Worm (Caenorhabditis elegans) whole organism, L4 larva: ENCODE data around the gene C53A3.3.
"Not testable (repeated sequence)": the region's sequence is repeated elsewhere in the genome, so short reads cannot be mapped to it uniquely, and the experiment has no call there.

Experiments used
- D1046.2 ChIP-seq: fragments of 200-800 bp; sonication (Bioruptor generic); IDR thresholded peaks from 2 replicates; pipeline ENCODE4 v1.3.6; 2022; ENCODE audit warnings: missing genetic modification characterization, missing compliant biosample characterization
- F44E2.7 ChIP-seq: fragments of 200-800 bp; sonication (Bioruptor generic); IDR thresholded peaks from 2 replicates; pipeline ENCODE4 v2.1.2; 2022; ENCODE audit warnings: missing genetic modification characterization, missing compliant biosample characterization
- T20F7.1 ChIP-seq: fragments of 200-800 bp; sonication (Bioruptor generic); optimal IDR thresholded peaks from 2 replicates; lab custom pipeline; 2018; ENCODE audit warnings: mild to moderate bottlenecking, missing genetic modification characterization, missing compliant biosample characterization
- Y5F2A.4 ChIP-seq: fragments of 200-800 bp; sonication (Bioruptor generic); optimal IDR thresholded peaks from 2 replicates; lab custom pipeline; 2018; ENCODE audit warnings: mild to moderate bottlenecking, missing genetic modification characterization, missing compliant biosample characterization
- ZK337.2 ChIP-seq: fragments of 200-800 bp; sonication (Bioruptor generic); IDR thresholded peaks from 2 replicates; pipeline ENCODE4 v1.3.6; 2022; ENCODE audit warnings: missing genetic modification reagents, missing genetic modification characterization, missing compliant biosample characterization
- aha-1 ChIP-seq: fragments of 150-350 bp; peaks from one replicate; lab custom pipeline; 2014; ENCODE audit warnings: missing biosample characterization, missing genetic modification characterization
- arid-1 ChIP-seq: fragments of 200-800 bp; sonication (Bioruptor generic); conservative IDR thresholded peaks from 2 replicates; pipeline ENCODE4 v1.3.6; 2022; ENCODE audit warnings: missing genetic modification reagents, missing genetic modification characterization, missing compliant biosample characterization
- ceh-44 ChIP-seq: fragments of 200-800 bp; sonication (Bioruptor generic); IDR thresholded peaks from 2 replicates; pipeline ENCODE4 v1.3.6; 2022; ENCODE audit warnings: missing genetic modification reagents, missing genetic modification characterization, missing compliant biosample characterization
- ctbp-1 ChIP-seq: fragments of 200-800 bp; sonication (Bioruptor generic); IDR thresholded peaks from 2 replicates; pipeline ENCODE4 v1.3.6; 2022; ENCODE audit warnings: missing genetic modification reagents, missing genetic modification characterization, missing compliant biosample characterization
- daf-12 ChIP-seq: fragments of 150-350 bp; optimal IDR thresholded peaks from 2 replicates; lab custom pipeline; 2014; ENCODE audit warnings: missing biosample characterization, missing genetic modification reagents, missing genetic modification characterization
- daf-19 ChIP-seq: fragments of 200-800 bp; sonication (Bioruptor generic); conservative IDR thresholded peaks from 2 replicates; pipeline ENCODE4 v1.3.6; 2022; ENCODE audit warnings: missing genetic modification characterization, missing compliant biosample characterization
- daf-8 ChIP-seq: fragments of 200-800 bp; sonication (Bioruptor generic); IDR thresholded peaks from 2 replicates; pipeline ENCODE4 v1.3.6; 2022; ENCODE audit warnings: missing genetic modification characterization, missing compliant biosample characterization
- dmd-8 ChIP-seq: fragments of 200-800 bp; sonication (Bioruptor generic); IDR thresholded peaks from 2 replicates; pipeline ENCODE4 v1.3.6; 2022; ENCODE audit warnings: missing genetic modification characterization, missing compliant biosample characterization
- dmd-9 ChIP-seq: fragments of 200-800 bp; sonication (Bioruptor generic); IDR thresholded peaks from 2 replicates; pipeline ENCODE4 v1.3.6; 2022; ENCODE audit warnings: missing genetic modification reagents, missing genetic modification characterization, missing compliant biosample characterization
- dpl-1 ChIP-seq: fragments of 150-350 bp; optimal IDR thresholded peaks from 2 replicates; lab custom pipeline; 2014; ENCODE audit warnings: missing biosample characterization, missing genetic modification reagents, missing genetic modification characterization
- duxl-1 ChIP-seq: sonication (generic microtip); optimal IDR thresholded peaks from 2 replicates; lab custom pipeline; 2016; ENCODE audit warnings: mild to moderate bottlenecking, missing genetic modification characterization, moderate library complexity, missing compliant biosample characterization; ENCODE audit not compliant: poor library complexity
- dve-1 ChIP-seq: sonication (generic microtip); optimal IDR thresholded peaks from 2 replicates; lab custom pipeline; 2017; ENCODE audit warnings: antibody characterized with exemption, mild to moderate bottlenecking, missing genetic modification characterization, missing compliant biosample characterization; ENCODE audit not compliant: insufficient read depth
- egl-27 ChIP-seq: sonication (generic microtip); optimal IDR thresholded peaks from 3 replicates; lab custom pipeline; 2017; ENCODE audit warnings: missing biosample characterization, missing genetic modification reagents, missing genetic modification characterization
- fkh-10 ChIP-seq: fragments of 150-350 bp; optimal IDR thresholded peaks from 2 replicates; lab custom pipeline; 2014; ENCODE audit warnings: missing biosample characterization, missing genetic modification reagents, missing genetic modification characterization
- hlh-11 ChIP-seq: fragments of 200-800 bp; sonication (Bioruptor generic); optimal IDR thresholded peaks from 2 replicates; lab custom pipeline; 2018; ENCODE audit warnings: mild to moderate bottlenecking, missing genetic modification characterization, missing compliant biosample characterization
- hlh-30 ChIP-seq: sonication (generic microtip); optimal IDR thresholded peaks from 2 replicates; lab custom pipeline; 2017; ENCODE audit warnings: antibody characterized with exemption, mild to moderate bottlenecking, missing genetic modification characterization, missing compliant biosample characterization; ENCODE audit not compliant: insufficient read depth
- hmg-1.1 ChIP-seq: fragments of 200-800 bp; sonication (Bioruptor generic); IDR thresholded peaks from 2 replicates; pipeline ENCODE4 v1.3.6; 2022; ENCODE audit warnings: missing genetic modification reagents, missing genetic modification characterization, missing compliant biosample characterization
- lim-7 ChIP-seq: fragments of 200-800 bp; sonication (Bioruptor generic); IDR thresholded peaks from 2 replicates; pipeline ENCODE4 v1.3.6; 2022; ENCODE audit warnings: missing genetic modification characterization, missing compliant biosample characterization
- lin-1 ChIP-seq: fragments of 200-800 bp; sonication (Bioruptor generic); IDR thresholded peaks from 2 replicates; pipeline ENCODE4 v1.3.6; 2022; ENCODE audit warnings: missing genetic modification reagents, missing genetic modification characterization, missing compliant biosample characterization
- lin-13 ChIP-seq: fragments of 150-350 bp; optimal IDR thresholded peaks from 2 replicates; lab custom pipeline; 2014; ENCODE audit warnings: missing biosample characterization, missing genetic modification reagents, missing genetic modification characterization
- lin-15B ChIP-seq: fragments of 150-350 bp; sonication (generic microtip); optimal IDR thresholded peaks from 3 replicates; lab custom pipeline; 2014; ENCODE audit warnings: missing biosample characterization, missing genetic modification characterization
- lin-29 ChIP-seq: fragments of 200-800 bp; sonication (Bioruptor generic); IDR thresholded peaks from 2 replicates; pipeline ENCODE4 v1.3.6; 2022; ENCODE audit warnings: missing genetic modification reagents, missing genetic modification characterization, missing compliant biosample characterization
- lin-38 ChIP-seq: fragments of 200-800 bp; sonication (Bioruptor generic); IDR thresholded peaks from 2 replicates; pipeline ENCODE4 v1.3.6; 2022; ENCODE audit warnings: missing genetic modification reagents, missing genetic modification characterization, missing compliant biosample characterization
- madf-9 ChIP-seq: fragments of 200-800 bp; sonication (Bioruptor generic); conservative IDR thresholded peaks from 2 replicates; pipeline ENCODE4 v1.3.6; 2022; ENCODE audit warnings: missing genetic modification reagents, missing genetic modification characterization, missing compliant biosample characterization
- mdt-29 ChIP-seq: fragments of 200-800 bp; sonication (Bioruptor generic); IDR thresholded peaks from 2 replicates; pipeline ENCODE4 v1.3.6; 2022; ENCODE audit warnings: missing genetic modification reagents, missing genetic modification characterization, missing compliant biosample characterization
- mep-1 ChIP-seq: fragments of 150-350 bp; sonication (generic microtip); optimal IDR thresholded peaks from 3 replicates; lab custom pipeline; 2014; ENCODE audit warnings: missing biosample characterization, missing genetic modification characterization
- mes-2 ChIP-seq: sonication (generic microtip); optimal IDR thresholded peaks from 2 replicates; lab custom pipeline; 2016; ENCODE audit warnings: missing genotype, mild to moderate bottlenecking, missing genetic modification characterization, missing compliant biosample characterization; ENCODE audit not compliant: poor library complexity, severe bottlenecking
- mxl-2 ChIP-seq: fragments of 200-800 bp; sonication (Bioruptor generic); conservative IDR thresholded peaks from 2 replicates; pipeline ENCODE4 v1.3.6; 2022; ENCODE audit warnings: missing genetic modification reagents, missing genetic modification characterization, missing compliant biosample characterization
- nhr-102 ChIP-seq: sonication (generic microtip); optimal IDR thresholded peaks from 2 replicates; lab custom pipeline; 2016; ENCODE audit warnings: mild to moderate bottlenecking, missing genetic modification characterization, moderate library complexity, missing compliant biosample characterization
- nhr-237 ChIP-seq: sonication (generic microtip); optimal IDR thresholded peaks from 2 replicates; lab custom pipeline; 2017; ENCODE audit warnings: missing biosample characterization, missing genetic modification characterization
- nhr-28 ChIP-seq: fragments of 150-350 bp; optimal IDR thresholded peaks from 2 replicates; lab custom pipeline; 2014; ENCODE audit warnings: missing biosample characterization, missing genetic modification characterization
- nhr-41 ChIP-seq: fragments of 200-800 bp; sonication (Bioruptor generic); IDR thresholded peaks from 2 replicates; pipeline ENCODE4 v1.3.6; 2022; ENCODE audit warnings: missing genetic modification reagents, missing genetic modification characterization, missing compliant biosample characterization
- nhr-42 ChIP-seq: fragments of 200-800 bp; sonication (Bioruptor generic); IDR thresholded peaks from 2 replicates; pipeline ENCODE4 v1.3.6; 2022; ENCODE audit warnings: missing genetic modification characterization, missing compliant biosample characterization
- nhr-6 ChIP-seq: fragments of 150-350 bp; optimal IDR thresholded peaks from 2 replicates; lab custom pipeline; 2014; ENCODE audit warnings: missing biosample characterization, missing genetic modification characterization
- pha-4 ChIP-seq, 2 experiments: fragments of 150-350 bp in 1 of 2; fragments of 200-800 bp in 1 of 2; sonication (Bioruptor generic) in 1 of 2; IDR thresholded peaks in 1 of 2; optimal IDR thresholded peaks in 1 of 2; 2 replicates each; pipeline versions ENCODE4 v1.3.6 to Lab custom; 2014 to 2022; ENCODE audit warnings: missing genetic modification characterization in 2 of 2, missing genetic modification reagents in 2 of 2, missing biosample characterization in 1 of 2, missing compliant biosample characterization in 1 of 2
- snpc-1.2 ChIP-seq: fragments of 200-800 bp; sonication (Bioruptor generic); IDR thresholded peaks from 2 replicates; pipeline ENCODE4 v1.3.6; 2022; ENCODE audit warnings: missing genetic modification reagents, missing genetic modification characterization, missing compliant biosample characterization
- unc-62 ChIP-seq, 3 experiments: fragments of 150-350 bp in 1 of 3; sonication (generic microtip); optimal IDR thresholded peaks in 2 of 3; peaks in 1 of 3; 1 replicate in 1 of 3; 2 replicates in 2 of 3; lab custom pipeline; 2014 to 2017; ENCODE audit warnings: missing biosample characterization in 3 of 3, missing genetic modification characterization in 3 of 3, missing genetic modification reagents in 3 of 3, missing genotype in 1 of 3
- zfp-3 ChIP-seq: fragments of 200-800 bp; sonication (Bioruptor generic); conservative IDR thresholded peaks from 2 replicates; pipeline ENCODE4 v1.3.6; 2022; ENCODE audit warnings: missing genetic modification reagents, missing genetic modification characterization, missing compliant biosample characterization
- zip-11 ChIP-seq: fragments of 200-800 bp; sonication (Bioruptor generic); IDR thresholded peaks from 2 replicates; pipeline ENCODE4 v1.3.6; 2022; ENCODE audit warnings: missing genetic modification characterization, missing compliant biosample characterization
- ztf-7 ChIP-seq: fragments of 150-350 bp; optimal IDR thresholded peaks from 2 replicates; lab custom pipeline; 2014; ENCODE audit warnings: missing biosample characterization, missing genetic modification characterization

Gene C53A3.3

ce11 chrV:5772503-5772902, 16.2 kb downstream of the C53A3.3 start:
- no peak for TF ChIP-seq lin-15B (tag; lab: Kevin White, UChicago)
- no peak for TF ChIP-seq hlh-11
- TF ChIP-seq daf-8 (GFP tag; lab: Robert Waterston, UW) = no peak
- TF ChIP-seq Y5F2A.4 (GFP tag; lab: Kevin White, UChicago) = no peak
- no peak for TF ChIP-seq egl-27 (tag; lab: Kevin White, UChicago)
- TF ChIP-seq daf-12 (tag; lab: Kevin White, UChicago) = no peak
- TF ChIP-seq nhr-237 = no peak
- TF ChIP-seq nhr-28 (tag; lab: Kevin White, UChicago) = no peak
- TF ChIP-seq duxl-1 (tag; lab: Kevin White, UChicago) = no peak
- no peak for TF ChIP-seq nhr-41 (GFP tag; lab: Robert Waterston, UW)
- no peak for TF ChIP-seq lin-13 (GFP tag; lab: Kevin White, UChicago)
- no peak for TF ChIP-seq dmd-8 (GFP tag; lab: Robert Waterston, UW)
- no peak for TF ChIP-seq ztf-7 (tag; lab: Kevin White, UChicago)
- TF ChIP-seq hmg-1.1 = no peak

ce11 chrV:5774137-5774536, 17.8 kb downstream of the C53A3.3 start:
- TF ChIP-seq fkh-10 (GFP tag; lab: Kevin White, UChicago) (no peak), unc-62 (GFP tag; optimal IDR thresholded peaks at IDR 0.05 in 1 of 2; lab: Kevin White, UChicago) (no peak), unc-62 (tag; optimal IDR thresholded peaks at IDR 0.05; lab: Kevin White, UChicago) (no peak), dve-1 (no peak)

ce11 chrV:5776941-5777340, 20.6 kb downstream of the C53A3.3 start, which contains the start of gene F44E7.4:
Gene F44E7.4, minus strand, starts transcription at chrV:5776953.
- TF ChIP-seq mes-2 (tag; lab: Kevin White, UChicago) (peak; percentile 77), mep-1 (tag; lab: Kevin White, UChicago) (peak; percentile 62), ctbp-1 (GFP tag; lab: Robert Waterston, UW) (peak; percentile 85), D1046.2 (GFP tag; lab: Robert Waterston, UW) (peak; percentile 69; the same call in 1 of the 2 replicates), ceh-44 (GFP tag; lab: Robert Waterston, UW) (peak; percentile 92), dmd-9 (GFP tag; lab: Robert Waterston, UW) (peak; percentile 89), zip-11 (peak; percentile 83; the same call in 1 of the 2 replicates), hlh-30 (tag; lab: Kevin White, UChicago) (peak; percentile 28), lin-38 (GFP tag; lab: Robert Waterston, UW) (peak; percentile 98), pha-4 (GFP tag; IDR thresholded peaks at IDR 0.05; lab: Robert Waterston, UW) (peak; percentile 91), lim-7 (peak; percentile 79), madf-9 (peak; percentile 79), snpc-1.2 (GFP tag; lab: Robert Waterston, UW) (peak; percentile 90), F44E2.7 (GFP tag; lab: Robert Waterston, UW) (0 out of 2 replicates have a peak, but pooled peaks have one; percentile 36), nhr-6 (peak; percentile 25), lin-13 (GFP tag; lab: Kevin White, UChicago) (peak; percentile 17), mdt-29 (GFP tag; lab: Robert Waterston, UW) (peak; percentile 70; the same call in 1 of the 2 replicates), arid-1 (GFP tag; lab: Robert Waterston, UW) (peak; percentile 95), nhr-42 (peak; percentile 87), zfp-3 (GFP tag; lab: Robert Waterston, UW) (peak; percentile 76; the same call in 1 of the 2 replicates), dpl-1 (GFP tag; lab: Kevin White, UChicago) (peak; percentile 7), daf-19 (GFP tag; lab: Robert Waterston, UW) (0 out of 2 replicates have a peak, but pooled peaks have one; percentile 18), mxl-2 (GFP tag; lab: Robert Waterston, UW) (peak; percentile 74), T20F7.1 (GFP tag; lab: Kevin White, UChicago) (peak; percentile 1), ZK337.2 (GFP tag; lab: Robert Waterston, UW) (peak; percentile 81), aha-1 (tag; lab: Kevin White, UChicago) (peak; percentile 82), lin-29 (GFP tag; lab: Robert Waterston, UW) (peak; percentile 81), hmg-1.1 (peak; percentile 97), nhr-102 (peak; percentile 9), lin-1 (GFP tag; lab: Robert Waterston, UW) (peak; percentile 91), nhr-28 (tag; lab: Kevin White, UChicago) (peak; percentile 38)
- not testable (repeated sequence) for TF ChIP-seq pha-4 (tag; optimal IDR thresholded peaks at IDR 0.05; lab: Kevin White, UChicago)
